Fruit fly (Drosophila melanogaster) whole organism, embryonic: Measurements from ENCODE around the gene ZnT77C.

Experiments used
- Atf3 ChIP-seq: fragments of 200-800 bp; sonication (Bioruptor generic); optimal IDR thresholded peaks from 3 replicates; lab custom pipeline; 2016; ENCODE audit warnings: missing biosample characterization, missing genetic modification characterization
- CG1024 ChIP-seq: fragments of 200-800 bp; sonication (Bioruptor generic); IDR thresholded peaks from 2 replicates; pipeline ENCODE4 v1.3.6; 2022; ENCODE audit warnings: missing biosample characterization, missing genetic modification characterization
- CG10366 ChIP-seq: fragments of 200-800 bp; sonication (Bioruptor generic); IDR thresholded peaks from 2 replicates; pipeline ENCODE4 v1.3.6; 2022; ENCODE audit warnings: missing biosample characterization, missing genetic modification characterization
- CG11085 ChIP-seq: fragments of 200-800 bp; sonication (Bioruptor generic); IDR thresholded peaks from 2 replicates; pipeline ENCODE4 v1.3.6; 2022; ENCODE audit warnings: missing biosample characterization, missing genetic modification characterization
- CG11398 ChIP-seq: fragments of 200-800 bp; sonication (Bioruptor generic); optimal IDR thresholded peaks from 2 replicates; lab custom pipeline; 2016; ENCODE audit warnings: missing biosample characterization, missing genetic modification characterization
- CG1233 ChIP-seq: fragments of 200-800 bp; sonication (Bioruptor generic); optimal IDR thresholded peaks from 4 replicates; lab custom pipeline; 2018; ENCODE audit warnings: missing biosample characterization, mild to moderate bottlenecking, missing genetic modification characterization
- CG12769 ChIP-seq: fragments of 200-800 bp; sonication (Bioruptor generic); optimal IDR thresholded peaks from 2 replicates; lab custom pipeline; 2019; ENCODE audit warnings: missing biosample characterization, mild to moderate bottlenecking, missing genetic modification characterization, moderate library complexity
- CG13123 ChIP-seq: fragments of 200-800 bp; sonication (Bioruptor generic); optimal IDR thresholded peaks from 2 replicates; lab custom pipeline; 2016; ENCODE audit warnings: missing biosample characterization, missing genetic modification characterization
- CG15269 ChIP-seq: fragments of 200-800 bp; sonication (Bioruptor generic); optimal IDR thresholded peaks from 2 replicates; lab custom pipeline; 2018; ENCODE audit warnings: missing biosample characterization, mild to moderate bottlenecking, missing genetic modification characterization, moderate library complexity
- CG15514 ChIP-seq: fragments of 200-800 bp; sonication (Bioruptor generic); optimal IDR thresholded peaks from 3 replicates; lab custom pipeline; 2017; ENCODE audit warnings: missing biosample characterization, missing genetic modification characterization, mild to moderate bottlenecking, moderate library complexity, missing genetic modification reagents
- CG17361 ChIP-seq: fragments of 200-800 bp; sonication (Bioruptor generic); IDR thresholded peaks from 3 replicates; pipeline ENCODE4 v1.3.6; 2022; ENCODE audit warnings: missing biosample characterization, missing genetic modification characterization
- CG17829 ChIP-seq: fragments of 200-800 bp; optimal IDR thresholded peaks from 2 replicates; lab custom pipeline; 2019; ENCODE audit warnings: missing biosample characterization, mild to moderate bottlenecking, missing genetic modification characterization, moderate library complexity
- CG30020 ChIP-seq: fragments of 200-800 bp; optimal IDR thresholded peaks from 2 replicates; lab custom pipeline; 2019; ENCODE audit warnings: missing biosample characterization, mild to moderate bottlenecking, missing genetic modification characterization, moderate library complexity
- CG3163 ChIP-seq: fragments of 200-800 bp; sonication (Bioruptor generic); optimal IDR thresholded peaks from 3 replicates; lab custom pipeline; 2016; ENCODE audit warnings: missing biosample characterization, missing genetic modification characterization
- CG4820 ChIP-seq: fragments of 200-800 bp; sonication (Bioruptor generic); optimal IDR thresholded peaks from 3 replicates; lab custom pipeline; 2016; ENCODE audit warnings: missing biosample characterization, missing genetic modification characterization
- CG6254 ChIP-seq: fragments of 200-800 bp; sonication (Bioruptor generic); optimal IDR thresholded peaks from 3 replicates; lab custom pipeline; 2017; ENCODE audit warnings: mild to moderate bottlenecking, missing biosample characterization, missing genetic modification reagents, missing genetic modification characterization
- CG7987 ChIP-seq: fragments of 200-800 bp; sonication (Bioruptor generic); optimal IDR thresholded peaks from 2 replicates; lab custom pipeline; 2018; ENCODE audit warnings: missing biosample characterization, mild to moderate bottlenecking, missing genetic modification characterization, moderate library complexity
- CG8089 ChIP-seq: fragments of 200-800 bp; sonication (Bioruptor generic); optimal IDR thresholded peaks from 3 replicates; lab custom pipeline; 2016; ENCODE audit warnings: missing biosample characterization, missing genetic modification characterization
- CG9215 ChIP-seq: fragments of 200-800 bp; sonication (Bioruptor generic); IDR thresholded peaks from 2 replicates; pipeline ENCODE4 v1.3.6; 2022; ENCODE audit warnings: missing biosample characterization, missing genetic modification characterization
- CG9609 ChIP-seq: fragments of 200-800 bp; sonication (Bioruptor generic); optimal IDR thresholded peaks from 3 replicates; lab custom pipeline; 2016; ENCODE audit warnings: missing biosample characterization, missing genetic modification characterization
- D ChIP-seq, 2 experiments: fragments of 200-800 bp in 1 of 2; fragments of >200 bp in 1 of 2; sonication (Bioruptor generic) in 1 of 2; optimal IDR thresholded peaks; 2 replicates in 1 of 2; 3 replicates in 1 of 2; lab custom pipeline; 2017; ENCODE audit warnings: mild to moderate bottlenecking in 1 of 2, missing biosample characterization in 1 of 2, missing genetic modification characterization in 1 of 2, missing genetic modification reagents in 1 of 2
- E2f1 ChIP-seq: fragments of 200-800 bp; sonication (Bioruptor generic); IDR thresholded peaks from 2 replicates; pipeline ENCODE4 v1.3.6; 2022; ENCODE audit warnings: missing biosample characterization, missing genetic modification characterization
- Ets65A ChIP-seq: fragments of 200-800 bp; sonication (Bioruptor generic); peaks from one replicate; lab custom pipeline; 2016; ENCODE audit warnings: missing biosample characterization, missing genetic modification characterization
- Mes4 ChIP-seq: fragments of 200-800 bp; sonication (Bioruptor generic); optimal IDR thresholded peaks from 2 replicates; lab custom pipeline; 2016; ENCODE audit warnings: missing biosample characterization, missing genetic modification characterization
- Ptx1 ChIP-seq: fragments of 200-800 bp; sonication (Bioruptor generic); IDR thresholded peaks from 2 replicates; pipeline ENCODE4 v1.3.6; 2022; ENCODE audit warnings: missing biosample characterization, missing genetic modification characterization
- Ravus ChIP-seq: fragments of 200-800 bp; sonication (Bioruptor generic); IDR thresholded peaks from 2 replicates; pipeline ENCODE4 v1.3.6; 2022; ENCODE audit warnings: missing biosample characterization, missing genetic modification characterization
- Rfx ChIP-seq: fragments of 200-800 bp; sonication (Bioruptor generic); IDR thresholded peaks from 2 replicates; pipeline ENCODE4 v1.3.6; 2022; ENCODE audit warnings: missing biosample characterization, missing genetic modification characterization
- Rx ChIP-seq: fragments of 200-800 bp; sonication (Bioruptor generic); IDR thresholded peaks from 2 replicates; pipeline ENCODE4 v1.3.6; 2022; ENCODE audit warnings: missing biosample characterization, missing genetic modification characterization
- Vsx1 ChIP-seq: fragments of 200-800 bp; sonication (Bioruptor generic); optimal IDR thresholded peaks from 2 replicates; lab custom pipeline; 2017; ENCODE audit warnings: missing biosample characterization, mild to moderate bottlenecking, missing genetic modification characterization, missing genetic modification reagents
- ap ChIP-seq: fragments of 200-800 bp; sonication (Bioruptor generic); IDR thresholded peaks from 2 replicates; pipeline ENCODE4 v1.3.6; 2022; ENCODE audit warnings: missing biosample characterization, missing genetic modification characterization
- bbx ChIP-seq: fragments of 200-800 bp; sonication (Bioruptor generic); IDR thresholded peaks from 2 replicates; pipeline ENCODE4 v1.3.6; 2022; ENCODE audit warnings: missing biosample characterization, missing genetic modification characterization; ENCODE audit not compliant: partially characterized antibody
- cato ChIP-seq: fragments of 200-800 bp; sonication (Bioruptor generic); optimal IDR thresholded peaks from 2 replicates; lab custom pipeline; 2016; ENCODE audit warnings: missing biosample characterization, missing genetic modification characterization, borderline replicate concordance
- chm ChIP-seq: fragments of 200-800 bp; sonication (Bioruptor generic); IDR thresholded peaks from 2 replicates; pipeline ENCODE4 v1.3.6; 2022; ENCODE audit warnings: missing biosample characterization, missing genetic modification characterization
- disco-r ChIP-seq: fragments of 200-800 bp; sonication (Bioruptor generic); optimal IDR thresholded peaks from 2 replicates; lab custom pipeline; 2016; ENCODE audit warnings: missing biosample characterization, missing genetic modification characterization
- eyg ChIP-seq: fragments of 200-800 bp; sonication (Bioruptor generic); optimal IDR thresholded peaks from 3 replicates; lab custom pipeline; 2016; ENCODE audit warnings: missing biosample characterization, missing genetic modification characterization
- fu2 ChIP-seq: fragments of 200-800 bp; sonication (Bioruptor generic); optimal IDR thresholded peaks from 2 replicates; lab custom pipeline; 2016; ENCODE audit warnings: missing biosample characterization, missing genetic modification characterization
- hth ChIP-seq: fragments of >200 bp; optimal IDR thresholded peaks from 2 replicates; lab custom pipeline; 2017; ENCODE audit warnings: inconsistent platforms
- lov ChIP-seq, 2 experiments: fragments of 200-800 bp in 1 of 2; fragments of >200 bp in 1 of 2; sonication (Bioruptor generic) in 1 of 2; IDR thresholded peaks in 1 of 2; optimal IDR thresholded peaks in 1 of 2; 2 replicates in 1 of 2; 3 replicates in 1 of 2; pipeline versions ENCODE4 v1.3.6 to Lab custom; 2017 to 2022; ENCODE audit warnings: missing biosample characterization in 1 of 2, missing genetic modification characterization in 1 of 2
- odd ChIP-seq: fragments of 200-800 bp; sonication (Bioruptor generic); optimal IDR thresholded peaks from 2 replicates; lab custom pipeline; 2017; ENCODE audit warnings: missing biosample characterization, mild to moderate bottlenecking, missing genetic modification characterization
- otp ChIP-seq: fragments of 200-800 bp; sonication (Bioruptor generic); IDR thresholded peaks from 3 replicates; pipeline ENCODE4, ENCODE4 v1.3.6; 2022; ENCODE audit warnings: missing biosample characterization, missing genetic modification characterization
- pnt ChIP-seq: fragments of 200-800 bp; sonication (Bioruptor generic); optimal IDR thresholded peaks from 3 replicates; lab custom pipeline; 2016; ENCODE audit warnings: missing biosample characterization, missing genetic modification characterization
- pros ChIP-seq: fragments of 200-800 bp; sonication (Bioruptor generic); optimal IDR thresholded peaks from 3 replicates; lab custom pipeline; 2019; ENCODE audit warnings: missing biosample characterization, mild to moderate bottlenecking, missing genetic modification characterization, moderate library complexity
- ro ChIP-seq: fragments of 200-800 bp; sonication (Bioruptor generic); IDR thresholded peaks from 2 replicates; pipeline ENCODE4 v1.3.6; 2022; ENCODE audit warnings: missing biosample characterization, missing genetic modification characterization
- slbo ChIP-seq: fragments of 200-800 bp; sonication (Bioruptor generic); IDR thresholded peaks from 2 replicates; pipeline ENCODE4 v1.3.6; 2022; ENCODE audit warnings: missing biosample characterization, missing genetic modification characterization
- stwl ChIP-seq: fragments of 200-800 bp; sonication (Bioruptor generic); optimal IDR thresholded peaks from 3 replicates; lab custom pipeline; 2018; ENCODE audit warnings: missing biosample characterization, mild to moderate bottlenecking, missing genetic modification characterization, moderate library complexity
- trh ChIP-seq: fragments of 200-800 bp; sonication (Bioruptor generic); optimal IDR thresholded peaks from 2 replicates; lab custom pipeline; 2016; ENCODE audit warnings: missing biosample characterization, missing genetic modification characterization
- tup ChIP-seq: fragments of 200-800 bp; sonication (Bioruptor generic); optimal IDR thresholded peaks from 2 replicates; lab custom pipeline; 2016; ENCODE audit warnings: missing biosample characterization, mild to moderate bottlenecking, missing genetic modification characterization, moderate library complexity
- wdn ChIP-seq: fragments of 200-800 bp; sonication (Bioruptor generic); IDR thresholded peaks from 2 replicates; pipeline ENCODE4 v1.3.6; 2022; ENCODE audit warnings: missing biosample characterization, missing genetic modification characterization
- z ChIP-seq: fragments of 200-800 bp; sonication (Bioruptor generic); IDR thresholded peaks from 3 replicates; pipeline ENCODE4 v1.3.6; 2022; ENCODE audit warnings: missing biosample characterization, missing genetic modification characterization

The ZnT77C gene

dm6 chr3L:20517897-20518804 lies 23.4 kb upstream of the ZnT77C start (continued):
- TF ChIP-seq tup (GFP tag; lab: Kevin White, UChicago) (no peak), chm (no peak; the same call in 1 of the 2 replicates), z (GFP tag; lab: Robert Waterston, UW) (no peak), CG8089 (GFP tag; lab: Kevin White, UChicago) (no peak), Rfx (GFP tag; lab: Robert Waterston, UW) (peak; percentile 54), D (optimal IDR thresholded peaks at IDR 0.05; lab: Kevin White, UChicago) (no peak), D (GFP tag; optimal IDR thresholded peaks at IDR 0.05; lab: Kevin White, UChicago) (no peak), hth (no peak), CG17829 (tag; lab: Kevin White, UChicago) (no peak), CG17361 (GFP tag; lab: Robert Waterston, UW) (no peak; the same call in 2 of the 3 replicates), CG15269 (tag; lab: Kevin White, UChicago) (peak; percentile 60), CG1024 (GFP tag; lab: Robert Waterston, UW) (no peak), wdn (GFP tag; lab: Robert Waterston, UW) (0 out of 2 replicates have a peak, but pooled peaks have one; percentile 18), CG11085 (GFP tag; lab: Robert Waterston, UW) (no peak), Ets65A (GFP tag; lab: Kevin White, UChicago) (peak; percentile 74), CG30020 (tag; lab: Kevin White, UChicago) (no peak), otp (GFP tag; lab: Robert Waterston, UW) (no peak), E2f1 (GFP tag; lab: Robert Waterston, UW) (no peak), disco-r (GFP tag; lab: Kevin White, UChicago) (no peak), Ptx1 (peak; percentile 68), CG3163 (GFP tag; lab: Kevin White, UChicago) (peak; percentile 75), stwl (tag; lab: Kevin White, UChicago) (no peak), CG7987 (GFP tag; lab: Kevin White, UChicago) (no peak), CG13123 (GFP tag; lab: Kevin White, UChicago) (no peak), Ravus (GFP tag; lab: Robert Waterston, UW) (peak; percentile 22; the same call in 1 of the 2 replicates), CG11398 (GFP tag; lab: Kevin White, UChicago) (no peak), pros (GFP tag; lab: Kevin White, UChicago) (no peak), bbx (0 out of 2 replicates have a peak, but pooled peaks have one; percentile 31), CG4820 (GFP tag; lab: Kevin White, UChicago) (no peak), CG10366 (peak; percentile 9; the same call in 1 of the 2 replicates), pnt (no peak), Vsx1 (GFP tag; lab: Kevin White, UChicago) (peak; percentile 14), CG15514 (GFP tag; lab: Kevin White, UChicago) (no peak), odd (GFP tag; lab: Kevin White, UChicago) (peak; percentile 2), ro (no peak), CG12769 (tag; lab: Kevin White, UChicago) (no peak), fu2 (peak; percentile 11), trh (GFP tag; lab: Kevin White, UChicago) (no peak), CG1233 (peak; percentile 15), lov (optimal IDR thresholded peaks at IDR 0.05; lab: Kevin White, UChicago) (no peak), lov (GFP tag; IDR thresholded peaks at IDR 0.05; lab: Robert Waterston, UW) (no peak), CG9215 (GFP tag; lab: Robert Waterston, UW) (0 out of 2 replicates have a peak, but pooled peaks have one; percentile 9), Atf3 (GFP tag; lab: Kevin White, UChicago) (no peak), CG6254 (GFP tag; lab: Kevin White, UChicago) (no peak), cato (GFP tag; lab: Kevin White, UChicago) (no peak), Rx (GFP tag; lab: Robert Waterston, UW) (no peak; the same call in 1 of the 2 replicates), Mes4 (GFP tag; lab: Kevin White, UChicago) (no peak), slbo (GFP tag; lab: Robert Waterston, UW) (peak; percentile 52; the same call in 1 of the 2 replicates), CG9609 (GFP tag; lab: Kevin White, UChicago) (no peak), eyg (GFP tag; lab: Kevin White, UChicago) (no peak), ap (GFP tag; lab: Robert Waterston, UW) (no peak)
